Worm (Caenorhabditis elegans): ENCODE measurements around the gene str-172.

DNA sequence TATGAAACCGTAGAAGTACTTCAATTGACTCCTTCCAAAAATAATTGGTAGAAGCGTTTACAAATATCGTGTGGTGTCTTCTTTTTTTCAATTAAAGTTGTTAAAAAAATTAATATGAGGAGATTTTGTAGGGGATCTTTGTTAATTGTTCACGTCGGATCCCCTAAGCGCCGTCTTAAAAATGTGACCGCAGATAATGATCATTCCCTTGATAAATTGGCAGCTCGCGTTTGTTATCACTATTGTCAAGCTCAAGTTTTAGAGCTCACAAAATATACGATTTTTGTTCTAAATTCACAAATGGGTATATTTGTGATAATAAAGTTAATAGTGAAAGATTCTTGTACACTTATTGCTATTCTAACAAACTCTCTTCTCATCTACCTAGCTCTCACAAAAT lies 41.5 kb upstream of the str-172 start, which contains the start of gene str-159:
- no peak for TF ChIP-seq R02D3.7 (tag; optimal IDR thresholded peaks at IDR 0.05)
- TF ChIP-seq ztf-4 (tag; optimal IDR thresholded peaks at IDR 0.05): no peak
- TF ChIP-seq F13H6.1 (tag; optimal IDR thresholded peaks at IDR 0.05): no peak
- no peak for TF ChIP-seq nhr-10 (tag; optimal IDR thresholded peaks at IDR 0.05)
- TF ChIP-seq ama-1 (optimal IDR thresholded peaks at IDR 0.05): no peak
- no peak for TF ChIP-seq nhr-25 (tag; optimal IDR thresholded peaks at IDR 0.05)
- no peak for TF ChIP-seq aly-2 (tag; optimal IDR thresholded peaks at IDR 0.05)
- no peak for TF ChIP-seq ZK546.5 (tag; optimal IDR thresholded peaks at IDR 0.05)
- no peak for TF ChIP-seq mab-5 (tag; optimal IDR thresholded peaks at IDR 0.05)
- no peak for TF ChIP-seq nhr-23 (tag; optimal IDR thresholded peaks at IDR 0.05)
- TF ChIP-seq lin-11 (tag; optimal IDR thresholded peaks at IDR 0.05): no peak
- TF ChIP-seq unc-62 (GFP tag; optimal IDR thresholded peaks at IDR 0.05): no peak
- no peak for TF ChIP-seq zag-1 (tag; optimal IDR thresholded peaks at IDR 0.05)
- no peak for TF ChIP-seq snpc-4 (tag; optimal IDR thresholded peaks at IDR 0.05)
